Worm (Caenorhabditis elegans) whole organism, L4 larva: ENCODE measurements around the gene srw-60.

Experiments used
- ama-1 ChIP-seq: fragments of 150-350 bp; optimal IDR thresholded peaks from 2 replicates; lab custom pipeline; 2014; ENCODE audit warnings: inconsistent platforms, mixed read lengths
- daf-19 ChIP-seq: fragments of 200-800 bp; sonication (Bioruptor generic); conservative IDR thresholded peaks from 2 replicates; pipeline ENCODE4 v1.3.6; 2022; ENCODE audit warnings: missing genetic modification characterization, missing compliant biosample characterization
- fkh-10 ChIP-seq: fragments of 150-350 bp; optimal IDR thresholded peaks from 2 replicates; lab custom pipeline; 2014; ENCODE audit warnings: missing biosample characterization, missing genetic modification reagents, missing genetic modification characterization
- fos-1 ChIP-seq: fragments of 150-350 bp; optimal IDR thresholded peaks from 2 replicates; lab custom pipeline; 2014; ENCODE audit warnings: missing biosample characterization, missing genetic modification characterization
- gei-8 ChIP-seq: fragments of 200-800 bp; sonication (Bioruptor generic); optimal IDR thresholded peaks from 2 replicates; lab custom pipeline; 2018; ENCODE audit warnings: mild to moderate bottlenecking, missing genetic modification characterization, missing compliant biosample characterization
- lim-7 ChIP-seq: fragments of 200-800 bp; sonication (Bioruptor generic); IDR thresholded peaks from 2 replicates; pipeline ENCODE4 v1.3.6; 2022; ENCODE audit warnings: missing genetic modification characterization, missing compliant biosample characterization
- nhr-237 ChIP-seq: sonication (generic microtip); optimal IDR thresholded peaks from 2 replicates; lab custom pipeline; 2017; ENCODE audit warnings: missing biosample characterization, missing genetic modification characterization
- nhr-77 ChIP-seq: fragments of 150-350 bp; optimal IDR thresholded peaks from 2 replicates; lab custom pipeline; 2014; ENCODE audit warnings: missing biosample characterization, missing genetic modification characterization
- pha-4 ChIP-seq, 2 experiments: fragments of 150-350 bp in 1 of 2; fragments of 200-800 bp in 1 of 2; sonication (Bioruptor generic) in 1 of 2; IDR thresholded peaks in 1 of 2; optimal IDR thresholded peaks in 1 of 2; 2 replicates each; pipeline versions ENCODE4 v1.3.6 to Lab custom; 2014 to 2022; ENCODE audit warnings: missing genetic modification characterization in 2 of 2, missing genetic modification reagents in 2 of 2, missing biosample characterization in 1 of 2, missing compliant biosample characterization in 1 of 2
- snpc-1.2 ChIP-seq: fragments of 200-800 bp; sonication (Bioruptor generic); IDR thresholded peaks from 2 replicates; pipeline ENCODE4 v1.3.6; 2022; ENCODE audit warnings: missing genetic modification reagents, missing genetic modification characterization, missing compliant biosample characterization
- spr-3 ChIP-seq: fragments of 200-800 bp; sonication (Bioruptor generic); optimal IDR thresholded peaks from 2 replicates; lab custom pipeline; 2018; ENCODE audit warnings: mild to moderate bottlenecking, missing genetic modification characterization, missing compliant biosample characterization
- unc-39 ChIP-seq: sonication (generic microtip); optimal IDR thresholded peaks from 2 replicates; lab custom pipeline; 2017; ENCODE audit warnings: missing biosample characterization, missing genetic modification characterization
- unc-62 ChIP-seq, 3 experiments: fragments of 150-350 bp in 1 of 3; sonication (generic microtip); optimal IDR thresholded peaks in 2 of 3; peaks in 1 of 3; 1 replicate in 1 of 3; 2 replicates in 2 of 3; lab custom pipeline; 2014 to 2017; ENCODE audit warnings: missing biosample characterization in 3 of 3, missing genetic modification characterization in 3 of 3, missing genetic modification reagents in 3 of 3, missing genotype in 1 of 3
- zag-1 ChIP-seq: fragments of 150-350 bp; optimal IDR thresholded peaks from 2 replicates; lab custom pipeline; 2014; ENCODE audit warnings: missing biosample characterization, missing genetic modification characterization

ce11 chrII:2923617-2924016, 34.8 kb upstream of the srw-60 start, which contains the start of gene ZK355.2:
- no peak for TF ChIP-seq nhr-237 (tag; lab: Kevin White, UChicago)
- no peak for TF ChIP-seq zag-1 (tag; lab: Kevin White, UChicago)
- no peak for TF ChIP-seq snpc-1.2 (GFP tag; lab: Robert Waterston, UW)
- TF ChIP-seq ama-1 (lab: Kevin White, UChicago) = no peak
- TF ChIP-seq daf-19 (GFP tag; lab: Robert Waterston, UW) = no peak
- TF ChIP-seq unc-39 (tag; lab: Kevin White, UChicago) = no peak
- TF ChIP-seq unc-62 (GFP tag; optimal IDR thresholded peaks at IDR 0.05 in 1 of 2; lab: Kevin White, UChicago) = no peak
- no peak for TF ChIP-seq unc-62 (tag; optimal IDR thresholded peaks at IDR 0.05; lab: Kevin White, UChicago)
- no peak for TF ChIP-seq fos-1 (tag; lab: Kevin White, UChicago)
- TF ChIP-seq nhr-77 = no peak
- TF ChIP-seq lim-7 (GFP tag; lab: Robert Waterston, UW) = no peak
- no peak for TF ChIP-seq pha-4 (GFP tag; IDR thresholded peaks at IDR 0.05; lab: Robert Waterston, UW)
- no peak for TF ChIP-seq pha-4 (tag; optimal IDR thresholded peaks at IDR 0.05; lab: Kevin White, UChicago)
- no peak for TF ChIP-seq gei-8 (GFP tag; lab: Kevin White, UChicago)
- no peak for TF ChIP-seq spr-3
- no peak for TF ChIP-seq fkh-10 (GFP tag; lab: Kevin White, UChicago)
